Worm (Caenorhabditis elegans): ENCODE measurements around the gene dyf-17.

DNA sequence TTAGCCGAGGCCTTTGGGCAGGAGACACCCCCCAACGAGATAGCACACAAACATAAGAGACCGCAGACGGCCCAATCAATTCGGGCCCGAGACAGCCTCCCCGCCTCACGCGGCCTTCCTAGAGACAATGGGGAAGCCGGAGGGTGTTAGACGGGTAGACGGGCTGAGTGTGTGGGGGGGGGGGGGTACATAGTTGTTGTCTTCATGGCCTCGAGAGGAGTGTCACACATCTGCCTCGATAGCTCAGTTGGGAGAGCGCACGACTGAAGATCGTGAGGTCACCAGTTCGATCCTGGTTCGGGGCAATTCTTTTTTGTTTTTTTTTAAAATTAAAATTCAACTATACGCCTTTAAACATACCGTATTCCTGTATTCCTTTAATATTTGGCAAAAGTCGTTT is 1.5 kb upstream of the dyf-17 start:
- TF ChIP-seq nhr-12 (tag; optimal IDR thresholded peaks at IDR 0.05): no peak
- peak; percentile 1 for TF ChIP-seq fos-1 (tag; optimal IDR thresholded peaks at IDR 0.05)

Data from whole organism, L1 larva.